Worm (Caenorhabditis elegans) whole organism, young adult: ENCODE measurements around the gene F13A2.9.
A peak's percentile ranks its signal among the peaks of the same experiment; 100 is the strongest.

Experiments used
- B0035.1 ChIP-seq: sonication (generic microtip); optimal IDR thresholded peaks from 2 replicates; lab custom pipeline; 2016; ENCODE audit warnings: missing genetic modification characterization, mild to moderate bottlenecking, missing compliant biosample characterization, missing genotype, missing genetic modification reagents
- B0336.3 ChIP-seq: fragments of 200-800 bp; sonication (Bioruptor generic); IDR thresholded peaks from 2 replicates; pipeline ENCODE4 v1.3.6; 2022; ENCODE audit warnings: missing genetic modification characterization, missing compliant biosample characterization
- C06A6.2 ChIP-seq: fragments of 200-800 bp; sonication (Bioruptor generic); conservative IDR thresholded peaks from 2 replicates; pipeline ENCODE4 v1.3.6; 2022; ENCODE audit warnings: missing genetic modification characterization, missing compliant biosample characterization
- C17E4.6 ChIP-seq: fragments of 200-800 bp; sonication (Bioruptor generic); IDR thresholded peaks from 2 replicates; pipeline ENCODE4 v1.3.6; 2022; ENCODE audit warnings: missing genetic modification reagents, missing genetic modification characterization, missing compliant biosample characterization
- F10E7.11 ChIP-seq: sonication (generic microtip); optimal IDR thresholded peaks from 2 replicates; lab custom pipeline; 2017; ENCODE audit warnings: mild to moderate bottlenecking, missing genetic modification characterization, moderate library complexity, missing compliant biosample characterization
- F22D6.2 ChIP-seq: sonication (generic microtip); optimal IDR thresholded peaks from 2 replicates; lab custom pipeline; 2016; ENCODE audit warnings: mild to moderate bottlenecking, missing genetic modification characterization, missing compliant biosample characterization
- F23B12.7 ChIP-seq: sonication (generic microtip); optimal IDR thresholded peaks from 2 replicates; lab custom pipeline; 2017; ENCODE audit warnings: missing genetic modification characterization, mild to moderate bottlenecking, missing compliant biosample characterization, antibody characterized with exemption, moderate library complexity; ENCODE audit not compliant: insufficient read depth
- F37B4.10 ChIP-seq: fragments of 200-800 bp; sonication (Bioruptor generic); IDR thresholded peaks from 2 replicates; pipeline ENCODE4 v1.3.6; 2022; ENCODE audit warnings: missing genetic modification characterization, missing compliant biosample characterization
- F49E8.2 ChIP-seq: sonication (generic microtip); optimal IDR thresholded peaks from 3 replicates; lab custom pipeline; 2017; ENCODE audit warnings: missing genetic modification characterization, mild to moderate bottlenecking, missing compliant biosample characterization, antibody characterized with exemption, moderate library complexity; ENCODE audit not compliant: insufficient read depth
- F55B11.4 ChIP-seq: sonication (generic microtip); optimal IDR thresholded peaks from 2 replicates; lab custom pipeline; 2016; ENCODE audit warnings: missing compliant biosample characterization, missing genetic modification characterization, borderline replicate concordance; ENCODE audit not compliant: insufficient read depth
- F57A8.1 ChIP-seq: fragments of 200-800 bp; sonication (Bioruptor generic); optimal IDR thresholded peaks from 2 replicates; lab custom pipeline; 2018; ENCODE audit warnings: mild to moderate bottlenecking, missing genetic modification characterization, moderate library complexity, missing compliant biosample characterization
- K11D2.4 ChIP-seq: fragments of 200-800 bp; sonication (Bioruptor generic); IDR thresholded peaks from 2 replicates; pipeline ENCODE4 v1.3.6; 2022; ENCODE audit warnings: missing genetic modification reagents, missing genetic modification characterization, missing compliant biosample characterization
- T26A5.8 ChIP-seq: sonication (generic microtip); optimal IDR thresholded peaks from 2 replicates; lab custom pipeline; 2016; ENCODE audit warnings: missing genetic modification characterization, missing compliant biosample characterization
- Y53F4B.3 ChIP-seq: fragments of 200-800 bp; sonication (Bioruptor generic); IDR thresholded peaks from 2 replicates; pipeline ENCODE4 v1.3.6; 2022; ENCODE audit warnings: missing genetic modification reagents, missing genetic modification characterization, missing compliant biosample characterization
- Y53G8AR.9 ChIP-seq: fragments of 200-800 bp; sonication (Bioruptor generic); conservative IDR thresholded peaks from 2 replicates; pipeline ENCODE4 v1.3.6; 2022; ENCODE audit warnings: missing genetic modification reagents, missing genetic modification characterization, missing compliant biosample characterization
- Y56A3A.18 ChIP-seq: fragments of 200-800 bp; sonication (Bioruptor generic); IDR thresholded peaks from 2 replicates; pipeline ENCODE4 v1.3.6; 2022; ENCODE audit warnings: missing genetic modification reagents, missing genetic modification characterization, missing compliant biosample characterization
- aptf-2 ChIP-seq: fragments of 200-800 bp; sonication (Bioruptor generic); conservative IDR thresholded peaks from 2 replicates; pipeline ENCODE4 v1.3.6; 2022; ENCODE audit warnings: missing genetic modification reagents, missing genetic modification characterization, missing compliant biosample characterization
- aptf-3 ChIP-seq: fragments of 200-800 bp; sonication (Bioruptor generic); IDR thresholded peaks from 2 replicates; pipeline ENCODE4 v1.3.6; 2022; ENCODE audit warnings: missing genetic modification characterization, missing compliant biosample characterization
- attf-3 ChIP-seq: fragments of 200-800 bp; sonication (Bioruptor generic); conservative IDR thresholded peaks from 2 replicates; pipeline ENCODE4 v1.3.6; 2022; ENCODE audit warnings: missing genetic modification reagents, missing genetic modification characterization, missing compliant biosample characterization
- attf-5 ChIP-seq: fragments of 200-800 bp; sonication (Bioruptor generic); optimal IDR thresholded peaks from 2 replicates; lab custom pipeline; 2018; ENCODE audit warnings: mild to moderate bottlenecking, missing genetic modification characterization, missing compliant biosample characterization
- cebp-1 ChIP-seq, 2 experiments: fragments of 200-800 bp in 1 of 2; sonication (Bioruptor generic) in 1 of 2; sonication (generic microtip) in 1 of 2; IDR thresholded peaks in 1 of 2; optimal IDR thresholded peaks in 1 of 2; 2 replicates each; pipeline versions ENCODE4 v1.3.6 to Lab custom; 2017 to 2022; ENCODE audit warnings: missing compliant biosample characterization in 2 of 2, missing genetic modification characterization in 2 of 2, mild to moderate bottlenecking in 1 of 2, missing genetic modification reagents in 1 of 2, moderate library complexity in 1 of 2
- ceh-100 ChIP-seq: fragments of 200-800 bp; sonication (Bioruptor generic); IDR thresholded peaks from 2 replicates; pipeline ENCODE4 v1.3.6; 2022; ENCODE audit warnings: missing genetic modification reagents, missing genetic modification characterization, missing compliant biosample characterization
- chd-7 ChIP-seq: sonication (generic microtip); optimal IDR thresholded peaks from 2 replicates; lab custom pipeline; 2016; ENCODE audit warnings: mild to moderate bottlenecking, missing genetic modification characterization, moderate library complexity, missing compliant biosample characterization
- dpl-1 ChIP-seq: fragments of 150-350 bp; optimal IDR thresholded peaks from 2 replicates; lab custom pipeline; 2014; ENCODE audit warnings: missing biosample characterization, missing genetic modification reagents, missing genetic modification characterization
- efl-1 ChIP-seq: fragments of 150-350 bp; optimal IDR thresholded peaks from 2 replicates; lab custom pipeline; 2014; ENCODE audit warnings: missing biosample characterization, missing genetic modification reagents, missing genetic modification characterization
- egl-44 ChIP-seq: fragments of 200-800 bp; sonication (Bioruptor generic); IDR thresholded peaks from 2 replicates; pipeline ENCODE4 v1.3.6; 2022; ENCODE audit warnings: missing genetic modification reagents, missing genetic modification characterization, missing compliant biosample characterization
- gei-17 ChIP-seq: fragments of 200-800 bp; sonication (Bioruptor generic); optimal IDR thresholded peaks from 2 replicates; lab custom pipeline; 2018; ENCODE audit warnings: mild to moderate bottlenecking, missing genetic modification characterization, missing compliant biosample characterization
- him-1 ChIP-seq: sonication (generic microtip); optimal IDR thresholded peaks from 2 replicates; lab custom pipeline; 2016; ENCODE audit warnings: missing genotype, missing genetic modification reagents, missing genetic modification characterization, missing compliant biosample characterization
- hlh-26 ChIP-seq: fragments of 200-800 bp; sonication (Bioruptor generic); conservative IDR thresholded peaks from 2 replicates; pipeline ENCODE4 v1.3.6; 2022; ENCODE audit warnings: missing genetic modification reagents, missing genetic modification characterization, missing compliant biosample characterization
- hrde-1 ChIP-seq: sonication (generic microtip); optimal IDR thresholded peaks from 2 replicates; lab custom pipeline; 2016; ENCODE audit warnings: missing genetic modification characterization, mild to moderate bottlenecking, missing compliant biosample characterization, moderate library complexity, missing genotype, missing genetic modification reagents, borderline replicate concordance
- lin-26 ChIP-seq: fragments of 200-800 bp; sonication (Bioruptor generic); IDR thresholded peaks from 2 replicates; pipeline ENCODE4 v1.3.6; 2022; ENCODE audit warnings: missing genetic modification reagents, missing genetic modification characterization, missing compliant biosample characterization
- lir-1 ChIP-seq: fragments of 200-800 bp; sonication (Bioruptor generic); conservative IDR thresholded peaks from 2 replicates; pipeline ENCODE4 v1.3.6; 2022; ENCODE audit warnings: missing genetic modification reagents, missing genetic modification characterization, missing compliant biosample characterization
- madf-3 ChIP-seq: fragments of 200-800 bp; sonication (Bioruptor generic); IDR thresholded peaks from 2 replicates; pipeline ENCODE4 v1.3.6; 2022; ENCODE audit warnings: missing genetic modification reagents, missing genetic modification characterization, missing compliant biosample characterization
- nfya-2 ChIP-seq: fragments of 200-800 bp; sonication (Bioruptor generic); IDR thresholded peaks from 2 replicates; pipeline ENCODE4 v1.3.6; 2022; ENCODE audit warnings: missing genetic modification reagents, missing genetic modification characterization, missing compliant biosample characterization
- nhr-120 ChIP-seq: fragments of 200-800 bp; sonication (Bioruptor generic); IDR thresholded peaks from 2 replicates; pipeline ENCODE4 v1.3.6; 2022; ENCODE audit warnings: missing genetic modification characterization, missing compliant biosample characterization
- nhr-179 ChIP-seq: sonication (generic microtip); optimal IDR thresholded peaks from 2 replicates; lab custom pipeline; 2016; ENCODE audit warnings: mild to moderate bottlenecking, missing genetic modification characterization, missing compliant biosample characterization
- nhr-90 ChIP-seq: sonication (generic microtip); optimal IDR thresholded peaks from 2 replicates; lab custom pipeline; 2016; ENCODE audit warnings: missing genotype, mild to moderate bottlenecking, missing genetic modification characterization, missing compliant biosample characterization
- rpc-1 ChIP-seq, 2 experiments: fragments of 150-350 bp in 1 of 2; sonication (generic microtip) in 1 of 2; optimal IDR thresholded peaks; 2 replicates each; lab custom pipeline; 2014 to 2018; ENCODE audit warnings: missing biosample characterization in 1 of 2, missing genetic modification characterization in 1 of 2, missing genetic modification reagents in 1 of 2, missing genotype in 1 of 2
- snpc-1.1 ChIP-seq: sonication (generic microtip); optimal IDR thresholded peaks from 2 replicates; lab custom pipeline; 2017; ENCODE audit warnings: missing genetic modification characterization, mild to moderate bottlenecking, missing compliant biosample characterization, antibody characterized with exemption, moderate library complexity, missing genotype, missing genetic modification reagents; ENCODE audit not compliant: insufficient read depth
- snpc-1.3 ChIP-seq: sonication (generic microtip); optimal IDR thresholded peaks from 2 replicates; lab custom pipeline; 2017; ENCODE audit warnings: missing genetic modification characterization, mild to moderate bottlenecking, missing compliant biosample characterization, antibody characterized with exemption, moderate library complexity, missing genotype, missing genetic modification reagents; ENCODE audit not compliant: insufficient read depth
- sptf-2 ChIP-seq: fragments of 200-800 bp; sonication (Bioruptor generic); optimal IDR thresholded peaks from 2 replicates; lab custom pipeline; 2018; ENCODE audit warnings: mild to moderate bottlenecking, missing genetic modification characterization, missing compliant biosample characterization
- tbx-9 ChIP-seq: sonication (generic microtip); optimal IDR thresholded peaks from 2 replicates; lab custom pipeline; 2016; ENCODE audit warnings: borderline replicate concordance, missing genetic modification characterization, inconsistent platforms, missing compliant biosample characterization
- unc-130 ChIP-seq: sonication (generic microtip); optimal IDR thresholded peaks from 2 replicates; lab custom pipeline; 2016; ENCODE audit warnings: missing genetic modification reagents, missing genetic modification characterization, missing compliant biosample characterization
- unc-62 ChIP-seq: fragments of 150-350 bp; optimal IDR thresholded peaks from 2 replicates; lab custom pipeline; 2014; ENCODE audit warnings: missing biosample characterization, missing genetic modification reagents, missing genetic modification characterization
- xnd-1 ChIP-seq: sonication (generic microtip); optimal IDR thresholded peaks from 2 replicates; lab custom pipeline; 2016; ENCODE audit warnings: missing genotype, missing genetic modification reagents, missing genetic modification characterization, missing compliant biosample characterization
- ztf-28 ChIP-seq: fragments of 200-800 bp; sonication (Bioruptor generic); IDR thresholded peaks from 2 replicates; pipeline ENCODE4 v1.3.6; 2022; ENCODE audit warnings: missing genetic modification reagents, missing genetic modification characterization, missing compliant biosample characterization

F13A2.9 gene

DNA sequence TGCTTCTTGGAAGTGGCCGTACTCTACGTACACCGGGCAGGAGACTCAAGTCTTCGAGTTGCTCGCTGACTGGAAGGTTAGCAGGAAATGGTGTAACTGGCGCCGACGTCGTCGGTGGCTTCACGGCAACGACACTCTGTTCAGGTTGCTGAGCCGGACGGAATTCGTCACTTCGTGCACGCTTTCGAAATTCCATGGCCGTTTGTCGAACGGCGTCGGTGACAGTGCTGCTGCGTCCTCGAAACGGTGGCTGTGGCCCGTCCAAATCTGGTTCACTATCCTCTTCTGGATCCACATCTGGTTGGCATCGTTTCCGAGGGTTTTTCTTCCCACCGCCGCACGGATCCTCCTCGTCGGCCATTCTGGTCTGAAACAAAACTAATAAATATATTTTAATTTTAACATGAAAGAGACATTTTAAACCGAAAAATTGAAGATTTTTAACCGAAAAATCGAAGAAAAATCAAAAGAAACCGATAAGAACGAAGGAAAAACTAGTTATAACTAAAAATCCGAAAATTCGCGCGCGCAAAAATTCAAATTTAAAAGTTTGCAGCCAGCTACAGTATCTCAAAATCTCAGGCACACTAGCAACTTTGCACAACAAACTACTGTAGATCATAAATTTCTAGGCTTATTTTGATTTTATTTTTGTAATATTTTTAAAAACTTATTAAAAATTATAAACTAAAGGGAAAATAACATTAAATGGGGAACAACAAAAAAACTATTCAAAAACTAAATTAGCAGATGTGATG is 11.3 kb downstream of the F13A2.9 start, which contains the start of gene F32D1.7 (continued):
- TF ChIP-seq snpc-1.3 (tag; lab: Kevin White, UChicago) (peak; percentile 36), attf-5 (GFP tag; lab: Kevin White, UChicago) (no peak), F10E7.11 (tag; lab: Kevin White, UChicago) (no peak), sptf-2 (GFP tag; lab: Kevin White, UChicago) (no peak), him-1 (tag; lab: Kevin White, UChicago) (peak; percentile 34), lir-1 (GFP tag; lab: Robert Waterston, UW) (no peak; the same call in 1 of the 2 replicates), tbx-9 (tag; lab: Kevin White, UChicago) (no peak), nhr-90 (tag; lab: Kevin White, UChicago) (no peak), xnd-1 (tag; lab: Kevin White, UChicago) (peak; percentile 93), hrde-1 (no peak), F57A8.1 (GFP tag; lab: Kevin White, UChicago) (no peak), B0336.3 (no peak), Y53F4B.3 (GFP tag; lab: Robert Waterston, UW) (no peak), C17E4.6 (GFP tag; lab: Robert Waterston, UW) (no peak), gei-17 (GFP tag; lab: Kevin White, UChicago) (no peak), madf-3 (GFP tag; lab: Robert Waterston, UW) (no peak), egl-44 (no peak), unc-130 (GFP tag; lab: Kevin White, UChicago) (peak; percentile 38), nfya-2 (GFP tag; lab: Robert Waterston, UW) (no peak), attf-3 (GFP tag; lab: Robert Waterston, UW) (no peak), chd-7 (tag; lab: Kevin White, UChicago) (no peak), cebp-1 (GFP tag; IDR thresholded peaks at IDR 0.05; lab: Robert Waterston, UW) (no peak), cebp-1 (tag; optimal IDR thresholded peaks at IDR 0.05; lab: Kevin White, UChicago) (no peak), nhr-120 (GFP tag; lab: Robert Waterston, UW) (no peak), B0035.1 (tag; lab: Kevin White, UChicago) (no peak), hlh-26 (no peak), T26A5.8 (tag; lab: Kevin White, UChicago) (no peak), K11D2.4 (GFP tag; lab: Robert Waterston, UW) (no peak), F49E8.2 (peak; percentile 62), Y56A3A.18 (GFP tag; lab: Robert Waterston, UW) (no peak), lin-26 (GFP tag; lab: Robert Waterston, UW) (no peak), efl-1 (peak; percentile 95), ztf-28 (GFP tag; lab: Robert Waterston, UW) (no peak), F22D6.2 (no peak), C06A6.2 (GFP tag; lab: Robert Waterston, UW) (no peak), Y53G8AR.9 (no peak), rpc-1 (optimal IDR thresholded peaks at IDR 0.05; lab: Kevin White, UChicago) (no peak), rpc-1 (tag; optimal IDR thresholded peaks at IDR 0.05; lab: Kevin White, UChicago) (no peak), F23B12.7 (tag; lab: Kevin White, UChicago) (no peak), unc-62 (GFP tag; lab: Kevin White, UChicago) (no peak), ceh-100 (GFP tag; lab: Robert Waterston, UW) (no peak), F55B11.4 (tag; lab: Kevin White, UChicago) (no peak), F37B4.10 (GFP tag; lab: Robert Waterston, UW) (no peak), nhr-179 (tag; lab: Kevin White, UChicago) (no peak), aptf-3 (GFP tag; lab: Robert Waterston, UW) (no peak), snpc-1.1 (tag; lab: Kevin White, UChicago) (peak; percentile 61), dpl-1 (GFP tag; lab: Kevin White, UChicago) (peak; percentile 90), aptf-2 (GFP tag; lab: Robert Waterston, UW) (no peak)
